Worm (Caenorhabditis elegans): ENCODE data around the gene cst-2.

ce11 chrX:4297452-4297851 is 38.4 kb downstream of the cst-2 start, which contains the start of gene paf-2:
- no peak for TF ChIP-seq nhr-25 (tag; optimal IDR thresholded peaks at IDR 0.05)
- TF ChIP-seq nfya-1 (tag; optimal IDR thresholded peaks at IDR 0.05; ENCODE audit: insufficient read depth): no peak
- TF ChIP-seq elt-1 (tag; optimal IDR thresholded peaks at IDR 0.05): no peak
- TF ChIP-seq ztf-11 (tag; optimal IDR thresholded peaks at IDR 0.05): no peak
- no peak for TF ChIP-seq nhr-77 (tag; optimal IDR thresholded peaks at IDR 0.05)
- no peak for TF ChIP-seq skn-1 (tag; optimal IDR thresholded peaks at IDR 0.05)
- TF ChIP-seq daf-12 (tag; optimal IDR thresholded peaks at IDR 0.05): no peak
- no peak for TF ChIP-seq nhr-67 (tag; optimal IDR thresholded peaks at IDR 0.05)
- no peak for TF ChIP-seq aly-2 (tag; optimal IDR thresholded peaks at IDR 0.05)
- no peak for TF ChIP-seq sea-2 (GFP tag; optimal IDR thresholded peaks at IDR 0.05)
- no peak for TF ChIP-seq nhr-28 (tag; optimal IDR thresholded peaks at IDR 0.05)
